Worm (Caenorhabditis elegans) whole organism, early embryonic: ENCODE data around the gene C01G10.6.
"Not testable (repeated sequence)": the region's sequence is repeated elsewhere in the genome, so short reads cannot be mapped to it uniquely, and the experiment has no call there.

Source experiments
- B0310.2 ChIP-seq: sonication (generic microtip); optimal IDR thresholded peaks from 2 replicates; lab custom pipeline; 2016; ENCODE audit warnings: mild to moderate bottlenecking, missing genetic modification characterization, missing compliant biosample characterization
- F13C5.2 ChIP-seq: sonication (generic microtip); optimal IDR thresholded peaks from 2 replicates; lab custom pipeline; 2017; ENCODE audit warnings: mild to moderate bottlenecking, missing genetic modification characterization, inconsistent platforms, missing compliant biosample characterization
- aly-1 ChIP-seq: sonication (generic microtip); optimal IDR thresholded peaks from 2 replicates; lab custom pipeline; 2016; ENCODE audit warnings: missing genetic modification characterization, missing compliant biosample characterization
- ama-1 ChIP-seq: fragments of 150-350 bp; optimal IDR thresholded peaks from 2 replicates; lab custom pipeline; 2014
- ceh-13 ChIP-seq: fragments of 200-800 bp; sonication (Bioruptor generic); optimal IDR thresholded peaks from 2 replicates; lab custom pipeline; 2018; ENCODE audit warnings: mild to moderate bottlenecking, missing genetic modification characterization, missing compliant biosample characterization
- ceh-36 ChIP-seq: sonication (generic microtip); optimal IDR thresholded peaks from 2 replicates; lab custom pipeline; 2016; ENCODE audit warnings: missing genetic modification characterization, inconsistent platforms, missing compliant biosample characterization
- ets-7 ChIP-seq: sonication (generic microtip); optimal IDR thresholded peaks from 2 replicates; lab custom pipeline; 2016; ENCODE audit warnings: missing genotype, missing genetic modification characterization, missing compliant biosample characterization
- flt-1 ChIP-seq: fragments of 200-800 bp; sonication (Bioruptor generic); IDR thresholded peaks from 2 replicates; pipeline ENCODE4 v1.3.6; 2022; ENCODE audit warnings: missing genetic modification characterization, missing compliant biosample characterization
- hmbx-1 ChIP-seq: sonication (generic microtip); optimal IDR thresholded peaks from 2 replicates; lab custom pipeline; 2016; ENCODE audit warnings: mild to moderate bottlenecking, missing genetic modification characterization, missing compliant biosample characterization
- hmg-4 ChIP-seq: fragments of 200-800 bp; sonication (Bioruptor generic); optimal IDR thresholded peaks from 2 replicates; lab custom pipeline; 2018; ENCODE audit warnings: mild to moderate bottlenecking, missing genetic modification characterization, missing compliant biosample characterization
- hnd-1 ChIP-seq: sonication (generic microtip); optimal IDR thresholded peaks from 2 replicates; lab custom pipeline; 2016; ENCODE audit warnings: missing genetic modification characterization, missing compliant biosample characterization
- pes-1 ChIP-seq: fragments of 200-800 bp; sonication (Bioruptor generic); IDR thresholded peaks from 2 replicates; pipeline ENCODE4 v1.3.6; 2022; ENCODE audit warnings: missing genetic modification reagents, missing genetic modification characterization, missing compliant biosample characterization
- scrt-1 ChIP-seq: fragments of 200-800 bp; sonication (Bioruptor generic); IDR thresholded peaks from 2 replicates; pipeline ENCODE4 v1.3.6; 2022; ENCODE audit warnings: missing genetic modification characterization, missing compliant biosample characterization
- sea-1 ChIP-seq: fragments of 200-800 bp; sonication (Bioruptor generic); conservative IDR thresholded peaks from 2 replicates; pipeline ENCODE4 v1.3.6; 2022; ENCODE audit warnings: missing genetic modification characterization, missing compliant biosample characterization
- tbx-11 ChIP-seq: fragments of 200-800 bp; sonication (Bioruptor generic); IDR thresholded peaks from 2 replicates; pipeline ENCODE4 v1.3.6; 2022; ENCODE audit warnings: missing genetic modification characterization, missing compliant biosample characterization
- tbx-37 ChIP-seq: fragments of 200-800 bp; sonication (Bioruptor generic); conservative IDR thresholded peaks from 2 replicates; pipeline ENCODE4 v1.3.6; 2022; ENCODE audit warnings: missing genetic modification reagents, missing genetic modification characterization, missing compliant biosample characterization
- tra-4 ChIP-seq: sonication (generic microtip); optimal IDR thresholded peaks from 2 replicates; lab custom pipeline; 2017; ENCODE audit warnings: missing genetic modification characterization, missing compliant biosample characterization

Gene C01G10.6

ce11 chrV:15092666-15093065 lies 5.2 kb downstream of the C01G10.6 start, which contains the start of gene txt-12:
Gene txt-12 (plus strand): TSS chrV:15092966.
- TF ChIP-seq aly-1 (no peak), ama-1 (lab: Kevin White, UChicago) (no peak), ceh-13 (GFP tag; lab: Kevin White, UChicago) (no peak), B0310.2 (no peak), ets-7 (tag; lab: Kevin White, UChicago) (no peak), pes-1 (GFP tag; lab: Robert Waterston, UW) (no peak), hmbx-1 (tag; lab: Kevin White, UChicago) (no peak), tbx-11 (GFP tag; lab: Robert Waterston, UW) (no peak), hnd-1 (no peak), F13C5.2 (tag; lab: Kevin White, UChicago) (no peak), hmg-4 (GFP tag; lab: Kevin White, UChicago) (no peak), sea-1 (GFP tag; lab: Robert Waterston, UW) (no peak), scrt-1 (GFP tag; lab: Robert Waterston, UW) (no peak), flt-1 (GFP tag; lab: Robert Waterston, UW) (no peak), tra-4 (tag; lab: Kevin White, UChicago) (no peak), ceh-36 (tag; lab: Kevin White, UChicago) (no peak), tbx-37 (GFP tag; lab: Robert Waterston, UW) (no peak)

- no peak for TF ChIP-seq hnd-1
- TF ChIP-seq F13C5.2 (tag; lab: Kevin White, UChicago), result no peak
- no peak for TF ChIP-seq tra-4 (tag; lab: Kevin White, UChicago)
- TF ChIP-seq flt-1 (GFP tag; lab: Robert Waterston, UW), result no peak
Observed at ce11 chrV:15094749-15095148, 7.3 kb downstream of the C01G10.6 start, which contains the start of gene srx-78. Gene srx-78 (plus strand): TSS chrV:15095049.

- no peak for TF ChIP-seq pes-1 (GFP tag; lab: Robert Waterston, UW)
- TF ChIP-seq hmg-4 (GFP tag; lab: Kevin White, UChicago), result no peak
- no peak for TF ChIP-seq hmbx-1 (tag; lab: Kevin White, UChicago)
- TF ChIP-seq ceh-36 (tag; lab: Kevin White, UChicago), result no peak
- TF ChIP-seq ets-7 (tag; lab: Kevin White, UChicago), result no peak
- no peak for TF ChIP-seq sea-1 (GFP tag; lab: Robert Waterston, UW)
- no peak for TF ChIP-seq tra-4 (tag; lab: Kevin White, UChicago)
- no peak for TF ChIP-seq scrt-1 (GFP tag; lab: Robert Waterston, UW)
- no peak for TF ChIP-seq tbx-37 (GFP tag; lab: Robert Waterston, UW)
- TF ChIP-seq ama-1 (lab: Kevin White, UChicago), result no peak
- TF ChIP-seq tbx-11 (GFP tag; lab: Robert Waterston, UW), result no peak
- no peak for TF ChIP-seq ceh-13 (GFP tag; lab: Kevin White, UChicago)
- no peak for TF ChIP-seq B0310.2
- TF ChIP-seq flt-1 (GFP tag; lab: Robert Waterston, UW), result no peak
- TF ChIP-seq hnd-1, result no peak
- no peak for TF ChIP-seq aly-1
- no peak for TF ChIP-seq F13C5.2 (tag; lab: Kevin White, UChicago)
Observed at ce11 chrV:15099447-15099846, 12.0 kb downstream of the C01G10.6 start, which contains the start of gene C01G10.1. Gene C01G10.1 (plus strand): TSS chrV:15099747.

ce11 chrV:15105893-15106598 lies 18.6 kb downstream of the C01G10.6 start, which contains the start of gene C01G10.14:
Gene C01G10.14 (minus strand): TSS chrV:15105943.
- not testable (repeated sequence) for TF ChIP-seq tra-4 (tag; lab: Kevin White, UChicago); hnd-1; ceh-36 (tag; lab: Kevin White, UChicago)

ce11 chrV:15109260-15109659 lies 21.8 kb downstream of the C01G10.6 start, which contains the start of gene Y75B12A.2:
Gene Y75B12A.2 (plus strand): TSS chrV:15109560.
- TF ChIP-seq tbx-11 (GFP tag; lab: Robert Waterston, UW) (no peak), tra-4 (tag; lab: Kevin White, UChicago) (no peak), hmbx-1 (tag; lab: Kevin White, UChicago) (no peak), aly-1 (no peak), hmg-4 (GFP tag; lab: Kevin White, UChicago) (no peak), ceh-13 (GFP tag; lab: Kevin White, UChicago) (no peak), scrt-1 (GFP tag; lab: Robert Waterston, UW) (no peak), flt-1 (GFP tag; lab: Robert Waterston, UW) (no peak), pes-1 (GFP tag; lab: Robert Waterston, UW) (no peak), ama-1 (lab: Kevin White, UChicago) (no peak), F13C5.2 (tag; lab: Kevin White, UChicago) (no peak), sea-1 (GFP tag; lab: Robert Waterston, UW) (no peak), hnd-1 (no peak), tbx-37 (GFP tag; lab: Robert Waterston, UW) (no peak)

ce11 chrV:15111660-15112059 lies 24.2 kb downstream of the C01G10.6 start, which contains the start of gene T01G5.7:
Gene T01G5.7 (plus strand): TSS chrV:15111960.
- TF ChIP-seq sea-1 (GFP tag; lab: Robert Waterston, UW) (no peak), ceh-13 (GFP tag; lab: Kevin White, UChicago) (no peak), flt-1 (GFP tag; lab: Robert Waterston, UW) (no peak), ama-1 (lab: Kevin White, UChicago) (no peak), ets-7 (tag; lab: Kevin White, UChicago) (no peak), hmbx-1 (tag; lab: Kevin White, UChicago) (no peak), F13C5.2 (tag; lab: Kevin White, UChicago) (no peak), hnd-1 (no peak), pes-1 (GFP tag; lab: Robert Waterston, UW) (no peak), scrt-1 (GFP tag; lab: Robert Waterston, UW) (no peak), tra-4 (tag; lab: Kevin White, UChicago) (no peak), tbx-37 (GFP tag; lab: Robert Waterston, UW) (no peak), ceh-36 (tag; lab: Kevin White, UChicago) (no peak), hmg-4 (GFP tag; lab: Kevin White, UChicago) (no peak), aly-1 (no peak), B0310.2 (no peak), tbx-11 (GFP tag; lab: Robert Waterston, UW) (no peak)
